Fruit fly (Drosophila melanogaster): ENCODE measurements around the gene Acsf3.
A peak's percentile ranks its signal among the peaks of the same experiment; 100 is the strongest.

The Acsf3 gene

dm6 chrX:7300722-7301350 lies 28.0 kb upstream of the Acsf3 start:
- no peak for TF ChIP-seq noc (tag; optimal IDR thresholded peaks at IDR 0.05)

dm6 chrX:7301351-7302328 lies 27.2 kb upstream of the Acsf3 start:
- peak; percentile 35 for TF ChIP-seq noc (tag; optimal IDR thresholded peaks at IDR 0.05)

DNA sequence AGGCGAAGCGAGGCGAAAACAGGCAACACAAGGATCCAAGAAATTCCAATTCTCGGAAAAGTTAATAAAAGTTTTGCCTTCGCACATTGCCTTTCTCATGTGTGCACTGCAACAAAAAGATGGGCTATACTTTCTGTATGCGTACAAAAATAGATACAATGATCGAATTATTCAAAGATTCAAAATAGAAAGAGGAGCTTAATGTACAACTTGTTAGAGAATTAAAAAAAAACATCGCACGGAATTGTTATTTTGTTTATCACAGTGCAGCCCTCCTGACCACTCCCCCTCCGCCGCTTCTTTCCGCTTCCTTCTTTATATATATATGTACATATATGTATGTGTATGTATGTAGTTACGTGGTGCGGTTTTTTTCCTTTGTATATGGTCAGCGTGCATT lies 26.5 kb upstream of the Acsf3 start:
- no peak for TF ChIP-seq noc (tag; optimal IDR thresholded peaks at IDR 0.05)

DNA sequence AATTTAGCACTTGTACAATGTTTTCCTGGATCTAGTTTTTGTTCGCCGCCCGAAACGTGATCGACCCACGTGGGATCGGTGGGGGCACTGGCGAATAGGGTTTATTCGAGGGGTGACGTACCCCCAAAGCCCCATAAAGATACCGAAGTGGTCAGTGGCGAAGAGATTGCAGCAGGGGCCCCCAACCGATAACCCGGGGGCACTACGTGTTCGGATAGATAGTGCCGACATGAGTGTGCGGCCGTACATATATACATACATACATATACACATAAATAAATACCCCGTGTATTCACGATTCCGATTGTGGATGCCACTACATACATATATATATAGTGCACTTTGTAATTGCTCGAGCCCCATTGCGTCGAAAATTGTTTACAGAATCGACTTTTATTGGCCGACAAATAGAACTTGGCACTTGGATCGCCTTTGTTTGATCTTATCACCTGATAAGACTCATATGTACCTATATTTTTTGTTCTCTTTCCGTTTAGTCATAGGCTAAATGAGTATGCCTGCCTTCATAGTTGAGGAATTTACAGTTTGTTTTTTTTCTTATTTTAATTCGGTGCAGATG lies 24.9 kb upstream of the Acsf3 start:
- TF ChIP-seq noc (tag; optimal IDR thresholded peaks at IDR 0.05): no peak

DNA sequence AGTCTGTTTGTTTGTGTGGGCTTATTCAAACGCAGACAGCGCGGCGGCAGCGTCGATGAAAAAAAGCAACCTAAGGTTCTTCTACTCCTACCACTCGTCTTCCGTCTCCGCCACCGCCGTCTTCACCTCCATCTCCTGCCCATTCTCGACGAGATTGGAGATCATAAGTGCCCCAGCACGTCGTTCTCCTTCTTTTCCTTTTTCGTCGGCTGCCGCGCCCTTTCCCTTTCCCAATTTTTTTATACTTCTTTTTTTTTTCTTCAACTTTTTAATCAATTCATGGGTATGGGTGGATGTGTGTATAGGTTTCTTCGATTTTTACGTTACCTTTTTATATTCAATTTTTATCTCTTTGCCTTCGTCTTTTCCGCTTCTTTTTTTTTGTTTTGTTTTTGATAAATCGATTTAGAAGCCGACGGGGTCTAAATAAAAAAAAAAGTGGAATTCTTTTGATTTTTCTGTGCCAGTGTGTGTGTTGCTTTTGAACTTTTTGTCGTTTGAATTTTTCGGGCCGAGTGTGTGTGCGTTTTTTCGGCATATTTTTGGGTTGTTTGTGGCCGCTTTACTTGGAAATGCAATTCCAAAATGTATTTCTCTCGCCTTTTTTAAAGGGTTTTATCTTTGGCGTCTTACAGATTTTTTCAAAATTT lies 23.9 kb upstream of the Acsf3 start:
- TF ChIP-seq noc (tag; optimal IDR thresholded peaks at IDR 0.05): no peak

DNA sequence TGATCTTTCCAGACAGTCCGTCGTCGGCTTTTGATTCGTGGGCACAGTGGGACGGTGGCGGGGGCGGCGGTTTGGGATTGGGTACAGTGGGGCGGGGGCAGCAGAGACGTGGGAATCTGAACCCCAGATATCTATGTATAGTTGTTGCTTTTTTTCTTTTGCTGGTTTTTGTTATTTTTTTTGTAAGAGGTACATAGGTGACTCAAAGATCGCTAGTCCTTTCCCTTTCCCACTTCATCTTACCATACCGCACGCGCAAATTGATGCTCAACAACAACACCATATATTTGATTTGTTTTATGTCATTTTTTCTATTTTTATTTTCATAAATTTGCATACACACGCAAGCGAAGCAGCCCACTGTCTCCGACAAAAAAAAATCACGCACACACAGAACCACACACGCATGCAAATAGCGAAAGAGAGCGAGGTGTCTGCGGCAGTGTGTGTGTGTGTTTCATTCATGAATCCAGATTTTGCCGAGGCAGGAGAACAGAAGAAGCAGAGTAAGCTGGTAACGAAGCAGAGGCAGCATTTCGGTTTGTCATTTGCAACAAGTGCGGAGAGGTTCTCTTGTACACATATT lies 23.0 kb upstream of the Acsf3 start:
- no peak for TF ChIP-seq noc (tag; optimal IDR thresholded peaks at IDR 0.05)

- peak; percentile 72 for TF ChIP-seq noc (tag; optimal IDR thresholded peaks at IDR 0.05)
These were observed 22.0 kb upstream of the Acsf3 start for dm6 chrX:7306538-7307477.

dm6 chrX:7307478-7308200 lies 21.2 kb upstream of the Acsf3 start, which contains the start of gene brk:
TSS of gene brk (plus strand) at chrX:7307939.
- TF ChIP-seq noc (tag; optimal IDR thresholded peaks at IDR 0.05): peak; percentile 30

DNA sequence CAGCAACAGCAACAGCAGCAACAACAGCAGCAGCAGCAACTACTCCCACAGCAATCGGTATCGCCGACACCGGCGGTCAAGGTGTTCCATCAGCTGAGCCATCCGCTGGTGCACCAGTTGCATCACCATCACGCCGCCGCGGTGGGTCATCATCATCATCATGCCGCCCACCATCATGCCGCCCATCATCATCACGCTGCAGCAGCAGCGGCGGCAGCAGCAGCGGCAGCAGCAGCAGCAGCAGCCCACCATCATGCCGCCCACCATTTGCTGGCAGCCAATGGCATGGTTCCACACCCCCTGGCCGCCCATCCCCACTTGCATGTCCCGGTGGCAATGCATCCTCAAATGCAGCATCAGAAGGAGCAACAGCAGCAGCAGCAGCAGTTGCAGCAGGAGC lies 20.1 kb upstream of the Acsf3 start:
- TF ChIP-seq noc (tag; optimal IDR thresholded peaks at IDR 0.05): no peak

- no peak for TF ChIP-seq noc (tag; optimal IDR thresholded peaks at IDR 0.05)
These were observed 16.4 kb upstream of the Acsf3 start for dm6 chrX:7312406-7312805.

dm6 chrX:7315925-7316650 lies 12.8 kb upstream of the Acsf3 start:
- TF ChIP-seq noc (tag; optimal IDR thresholded peaks at IDR 0.05): no peak

dm6 chrX:7317214-7318210 lies 11.3 kb upstream of the Acsf3 start:
- peak; percentile 52 for TF ChIP-seq noc (tag; optimal IDR thresholded peaks at IDR 0.05)

Measured in whole organism, larva.